Worm (Caenorhabditis elegans): ENCODE results near the gene T09F3.2.

- TF ChIP-seq ceh-82 (tag; optimal IDR thresholded peaks at IDR 0.05) (no peak), nhr-25 (tag; optimal IDR thresholded peaks at IDR 0.05) (no peak), ZK546.5 (tag; optimal IDR thresholded peaks at IDR 0.05) (no peak)
Measured at ce11 chrII:10396578-10396977, 5.6 kb downstream of the T09F3.2 start, which contains the start of gene T09F3.5.

Data from whole organism, L2 larva.